Fruit fly (Drosophila melanogaster) whole organism, adult: ENCODE data around the gene Gycalpha99B.

Source experiments
- CG11617 ChIP-seq: fragments of 200-800 bp; sonication (Bioruptor generic); optimal IDR thresholded peaks from 2 replicates; lab custom pipeline; 2017; ENCODE audit warnings: mild to moderate bottlenecking, missing biosample characterization, missing genetic modification reagents, missing genetic modification characterization
- CG33017 ChIP-seq: fragments of 200-800 bp; sonication (Bioruptor generic); optimal IDR thresholded peaks from 2 replicates; lab custom pipeline; 2018; ENCODE audit warnings: missing biosample characterization, mild to moderate bottlenecking, missing genetic modification characterization, moderate library complexity
- CG5204 ChIP-seq: fragments of 200-800 bp; sonication (Bioruptor generic); optimal IDR thresholded peaks from 2 replicates; lab custom pipeline; 2016; ENCODE audit warnings: missing biosample characterization, missing genetic modification characterization
- CG7045 ChIP-seq: fragments of 200-800 bp; sonication (Bioruptor generic); optimal IDR thresholded peaks from 2 replicates; lab custom pipeline; 2017; ENCODE audit warnings: missing biosample characterization, mild to moderate bottlenecking, missing genetic modification characterization
- CG7101 ChIP-seq: fragments of 200-800 bp; sonication (Bioruptor generic); optimal IDR thresholded peaks from 2 replicates; lab custom pipeline; 2018; ENCODE audit warnings: missing biosample characterization, mild to moderate bottlenecking, missing genetic modification characterization, moderate library complexity
- Crg-1 ChIP-seq: fragments of 200-800 bp; sonication (Bioruptor generic); optimal IDR thresholded peaks from 2 replicates; lab custom pipeline; 2016; ENCODE audit warnings: missing biosample characterization, missing genetic modification characterization
- Hr96 ChIP-seq: fragments of 200-800 bp; sonication (Bioruptor generic); optimal IDR thresholded peaks from 2 replicates; lab custom pipeline; 2016; ENCODE audit warnings: missing biosample characterization, missing genetic modification characterization
- bab1 ChIP-seq: fragments of 200-800 bp; sonication (Bioruptor generic); optimal IDR thresholded peaks from 3 replicates; lab custom pipeline; 2019; ENCODE audit warnings: missing biosample characterization, mild to moderate bottlenecking, missing genetic modification characterization, moderate library complexity
- cic ChIP-seq: fragments of 200-800 bp; sonication (Bioruptor generic); optimal IDR thresholded peaks from 2 replicates; lab custom pipeline; 2017; ENCODE audit warnings: missing biosample characterization, mild to moderate bottlenecking, missing genetic modification characterization, moderate library complexity
- cnc ChIP-seq, 2 experiments: fragments of >200 bp; optimal IDR thresholded peaks; 2 replicates each; lab custom pipeline; 2017
- ovo ChIP-seq: fragments of 200-800 bp; sonication (Bioruptor generic); optimal IDR thresholded peaks from 2 replicates; lab custom pipeline; 2016; ENCODE audit warnings: missing biosample characterization, missing genetic modification characterization
- pad ChIP-seq: fragments of 200-800 bp; sonication (Bioruptor generic); optimal IDR thresholded peaks from 3 replicates; lab custom pipeline; 2017; ENCODE audit warnings: missing biosample characterization, missing genetic modification characterization, mild to moderate bottlenecking, moderate library complexity, missing genetic modification reagents
- tj ChIP-seq: fragments of 200-800 bp; sonication (Bioruptor generic); optimal IDR thresholded peaks from 3 replicates; lab custom pipeline; 2017; ENCODE audit warnings: missing biosample characterization, mild to moderate bottlenecking, missing genetic modification characterization, moderate library complexity
- toe ChIP-seq: fragments of 200-800 bp; sonication (Bioruptor generic); optimal IDR thresholded peaks from 2 replicates; lab custom pipeline; 2016; ENCODE audit warnings: missing biosample characterization, missing genetic modification characterization

- TF ChIP-seq tj (GFP tag; lab: Kevin White, UChicago), result no peak
- no peak for TF ChIP-seq cic (GFP tag; lab: Kevin White, UChicago)
- no peak for TF ChIP-seq toe
- no peak for TF ChIP-seq Crg-1 (GFP tag; lab: Kevin White, UChicago)
- TF ChIP-seq CG33017 (tag; lab: Kevin White, UChicago), result no peak
- no peak for TF ChIP-seq bab1
- no peak for TF ChIP-seq cnc (optimal IDR thresholded peaks at IDR 0.05; lab: Kevin White, UChicago)
- no peak for TF ChIP-seq CG7101
- TF ChIP-seq ovo (GFP tag; lab: Kevin White, UChicago), result no peak
- no peak for TF ChIP-seq CG11617 (GFP tag; lab: Kevin White, UChicago)
- TF ChIP-seq CG7045 (GFP tag; lab: Kevin White, UChicago), result no peak
- TF ChIP-seq CG5204 (GFP tag; lab: Kevin White, UChicago), result no peak
- no peak for TF ChIP-seq pad
- TF ChIP-seq Hr96, result no peak
These were observed 6.9 kb downstream of the Gycalpha99B start, which contains the start of gene Obp99c for dm6 chr3R:29689211-29689610.
